Worm (Caenorhabditis elegans) whole organism, L1 larva: ENCODE results near the gene txt-18.

Source experiments
- C04F5.9 ChIP-seq: sonication (generic microtip); optimal IDR thresholded peaks from 2 replicates; lab custom pipeline; 2016; ENCODE audit warnings: missing genetic modification characterization, missing compliant biosample characterization
- aha-1 ChIP-seq: fragments of 150-350 bp; optimal IDR thresholded peaks from 2 replicates; lab custom pipeline; 2014; ENCODE audit warnings: missing biosample characterization, missing genetic modification characterization
- alr-1 ChIP-seq: fragments of 200-800 bp; sonication (Bioruptor generic); optimal IDR thresholded peaks from 2 replicates; lab custom pipeline; 2018; ENCODE audit warnings: borderline replicate concordance, mild to moderate bottlenecking, missing genetic modification characterization, missing compliant biosample characterization
- aly-2 ChIP-seq: fragments of 150-350 bp; optimal IDR thresholded peaks from 2 replicates; lab custom pipeline; 2014; ENCODE audit warnings: missing biosample characterization, missing genetic modification characterization
- ama-1 ChIP-seq: fragments of 150-350 bp; optimal IDR thresholded peaks from 2 replicates; lab custom pipeline; 2014
- blmp-1 ChIP-seq: fragments of 150-350 bp; optimal IDR thresholded peaks from 2 replicates; lab custom pipeline; 2014; ENCODE audit warnings: missing biosample characterization, missing genetic modification characterization
- ces-1 ChIP-seq: fragments of 150-350 bp; optimal IDR thresholded peaks from 2 replicates; lab custom pipeline; 2014; ENCODE audit warnings: missing biosample characterization, missing genetic modification reagents, missing genetic modification characterization
- dpl-1 ChIP-seq, 3 experiments: fragments of 150-350 bp in 2 of 3; sonication (generic microtip) in 1 of 3; optimal IDR thresholded peaks; 2 replicates each; lab custom pipeline; 2014 to 2017; ENCODE audit warnings: missing biosample characterization in 3 of 3, missing genetic modification characterization in 3 of 3, missing genetic modification reagents in 3 of 3
- efl-1 ChIP-seq, 4 experiments: fragments of 150-350 bp; optimal IDR thresholded peaks in 3 of 4; peaks in 1 of 4; 1 replicate in 1 of 4; 2 replicates in 3 of 4; lab custom pipeline; 2014; ENCODE audit warnings: missing biosample characterization in 2 of 4, missing genetic modification characterization in 2 of 4, missing genetic modification reagents in 2 of 4
- efl-3 ChIP-seq: fragments of 200-800 bp; sonication (Bioruptor generic); optimal IDR thresholded peaks from 2 replicates; lab custom pipeline; 2018; ENCODE audit warnings: mild to moderate bottlenecking, missing genetic modification characterization, missing compliant biosample characterization
- egl-13 ChIP-seq: sonication (generic microtip); optimal IDR thresholded peaks from 2 replicates; lab custom pipeline; 2016; ENCODE audit warnings: missing genotype, missing genetic modification reagents, missing genetic modification characterization, missing compliant biosample characterization
- egl-27 ChIP-seq, 2 experiments: fragments of 150-350 bp in 1 of 2; sonication (generic microtip); optimal IDR thresholded peaks; 3 replicates each; lab custom pipeline; 2017 to 2018; ENCODE audit warnings: missing biosample characterization in 2 of 2, missing genetic modification characterization in 2 of 2, missing genetic modification reagents in 2 of 2
- elt-2 ChIP-seq: sonication (generic microtip); optimal IDR thresholded peaks from 2 replicates; lab custom pipeline; 2016; ENCODE audit warnings: missing genetic modification characterization, mild to moderate bottlenecking, inconsistent platforms, missing compliant biosample characterization, missing genetic modification reagents
- fkh-10 ChIP-seq: sonication (generic microtip); optimal IDR thresholded peaks from 2 replicates; lab custom pipeline; 2017; ENCODE audit warnings: missing biosample characterization, missing genetic modification reagents, missing genetic modification characterization
- fkh-4 ChIP-seq: sonication (generic microtip); optimal IDR thresholded peaks from 2 replicates; lab custom pipeline; 2016; ENCODE audit warnings: missing compliant biosample characterization, missing genetic modification characterization, borderline replicate concordance
- fkh-8 ChIP-seq: sonication (generic microtip); optimal IDR thresholded peaks from 2 replicates; lab custom pipeline; 2016; ENCODE audit warnings: mild to moderate bottlenecking, missing genetic modification characterization, missing compliant biosample characterization
- fos-1 ChIP-seq: fragments of 150-350 bp; optimal IDR thresholded peaks from 2 replicates; lab custom pipeline; 2014; ENCODE audit warnings: missing biosample characterization, missing genetic modification characterization
- hpl-2 ChIP-seq: fragments of 150-350 bp; optimal IDR thresholded peaks from 2 replicates; lab custom pipeline; 2014; ENCODE audit warnings: missing biosample characterization, missing genetic modification reagents, missing genetic modification characterization
- lin-13 ChIP-seq: fragments of 150-350 bp; optimal IDR thresholded peaks from 2 replicates; lab custom pipeline; 2014; ENCODE audit warnings: missing biosample characterization, missing genetic modification reagents, missing genetic modification characterization
- lin-14 ChIP-seq: fragments of 200-800 bp; sonication (Bioruptor generic); optimal IDR thresholded peaks from 2 replicates; lab custom pipeline; 2018; ENCODE audit warnings: mild to moderate bottlenecking, missing genetic modification characterization, moderate library complexity, missing compliant biosample characterization
- lin-39 ChIP-seq: fragments of 150-350 bp; optimal IDR thresholded peaks from 2 replicates; lab custom pipeline; 2014; ENCODE audit warnings: missing biosample characterization, missing genetic modification reagents, missing genetic modification characterization
- lir-3 ChIP-seq: sonication (generic microtip); optimal IDR thresholded peaks from 2 replicates; lab custom pipeline; 2016; ENCODE audit warnings: mild to moderate bottlenecking, missing genetic modification characterization, moderate library complexity, missing compliant biosample characterization; ENCODE audit not compliant: poor library complexity
- mef-2 ChIP-seq: fragments of 150-350 bp; optimal IDR thresholded peaks from 2 replicates; lab custom pipeline; 2014; ENCODE audit warnings: missing biosample characterization, missing genetic modification characterization
- mep-1 ChIP-seq: fragments of 150-350 bp; optimal IDR thresholded peaks from 2 replicates; lab custom pipeline; 2014; ENCODE audit warnings: missing biosample characterization, missing genetic modification characterization
- nhr-12 ChIP-seq: sonication (generic microtip); optimal IDR thresholded peaks from 2 replicates; lab custom pipeline; 2017; ENCODE audit warnings: missing biosample characterization, missing genetic modification characterization
- nhr-19 ChIP-seq: fragments of 200-800 bp; sonication (Bioruptor generic); conservative IDR thresholded peaks from 2 replicates; pipeline ENCODE4 v1.3.6; 2022; ENCODE audit warnings: missing genetic modification characterization, missing compliant biosample characterization
- nhr-237 ChIP-seq: fragments of 150-350 bp; optimal IDR thresholded peaks from 2 replicates; lab custom pipeline; 2014; ENCODE audit warnings: missing biosample characterization, missing genetic modification characterization
- nhr-28 ChIP-seq: fragments of 150-350 bp; optimal IDR thresholded peaks from 2 replicates; lab custom pipeline; 2014; ENCODE audit warnings: missing biosample characterization, missing genetic modification characterization
- nhr-47 ChIP-seq: sonication (generic microtip); optimal IDR thresholded peaks from 2 replicates; lab custom pipeline; 2016; ENCODE audit warnings: mild to moderate bottlenecking, missing genetic modification characterization, moderate library complexity, missing compliant biosample characterization
- nhr-71 ChIP-seq: sonication (generic microtip); optimal IDR thresholded peaks from 2 replicates; lab custom pipeline; 2016; ENCODE audit warnings: mild to moderate bottlenecking, missing genetic modification characterization, moderate library complexity, missing compliant biosample characterization
- nhr-77 ChIP-seq: fragments of 150-350 bp; optimal IDR thresholded peaks from 2 replicates; lab custom pipeline; 2014; ENCODE audit warnings: missing biosample characterization, missing genetic modification characterization
- nhr-84 ChIP-seq: sonication (generic microtip); optimal IDR thresholded peaks from 2 replicates; lab custom pipeline; 2017; ENCODE audit warnings: missing biosample characterization, missing genetic modification characterization
- nhr-85 ChIP-seq: sonication (generic microtip); peaks from one replicate; lab custom pipeline; 2016; ENCODE audit warnings: missing genetic modification characterization, inconsistent platforms, missing compliant biosample characterization
- pag-3 ChIP-seq: sonication (generic microtip); optimal IDR thresholded peaks from 2 replicates; lab custom pipeline; 2017; ENCODE audit warnings: missing genetic modification characterization, mild to moderate bottlenecking, missing compliant biosample characterization, antibody characterized with exemption, borderline replicate concordance; ENCODE audit not compliant: insufficient read depth
- pqm-1 ChIP-seq: sonication (generic microtip); optimal IDR thresholded peaks from 3 replicates; lab custom pipeline; 2017; ENCODE audit warnings: missing biosample characterization, missing genetic modification characterization
- skn-1 ChIP-seq: fragments of 150-350 bp; optimal IDR thresholded peaks from 2 replicates; lab custom pipeline; 2014; ENCODE audit warnings: missing biosample characterization, missing genetic modification characterization
- snpc-4 ChIP-seq: fragments of 150-350 bp; optimal IDR thresholded peaks from 2 replicates; lab custom pipeline; 2014; ENCODE audit warnings: missing biosample characterization, missing genetic modification characterization
- snu-23 ChIP-seq: sonication (generic microtip); optimal IDR thresholded peaks from 2 replicates; lab custom pipeline; 2016; ENCODE audit warnings: missing genetic modification characterization, missing compliant biosample characterization
- tbx-2 ChIP-seq: sonication (generic microtip); optimal IDR thresholded peaks from 2 replicates; lab custom pipeline; 2016; ENCODE audit warnings: missing genetic modification characterization, missing compliant biosample characterization
- tlp-1 ChIP-seq: fragments of 150-350 bp; optimal IDR thresholded peaks from 2 replicates; lab custom pipeline; 2014; ENCODE audit warnings: missing biosample characterization, missing genetic modification characterization
- unc-30 ChIP-seq: sonication (generic microtip); optimal IDR thresholded peaks from 2 replicates; lab custom pipeline; 2017; ENCODE audit warnings: missing biosample characterization, missing genetic modification characterization
- unc-62 ChIP-seq: fragments of 150-350 bp; optimal IDR thresholded peaks from 2 replicates; lab custom pipeline; 2014; ENCODE audit warnings: missing biosample characterization, missing genetic modification reagents, missing genetic modification characterization
- xbp-1 ChIP-seq: sonication (generic microtip); optimal IDR thresholded peaks from 2 replicates; lab custom pipeline; 2016; ENCODE audit warnings: missing genetic modification characterization, missing compliant biosample characterization
- ztf-4 ChIP-seq: fragments of 150-350 bp; optimal IDR thresholded peaks from 2 replicates; lab custom pipeline; 2014; ENCODE audit warnings: missing biosample characterization, missing genetic modification characterization

txt-18 gene

DNA sequence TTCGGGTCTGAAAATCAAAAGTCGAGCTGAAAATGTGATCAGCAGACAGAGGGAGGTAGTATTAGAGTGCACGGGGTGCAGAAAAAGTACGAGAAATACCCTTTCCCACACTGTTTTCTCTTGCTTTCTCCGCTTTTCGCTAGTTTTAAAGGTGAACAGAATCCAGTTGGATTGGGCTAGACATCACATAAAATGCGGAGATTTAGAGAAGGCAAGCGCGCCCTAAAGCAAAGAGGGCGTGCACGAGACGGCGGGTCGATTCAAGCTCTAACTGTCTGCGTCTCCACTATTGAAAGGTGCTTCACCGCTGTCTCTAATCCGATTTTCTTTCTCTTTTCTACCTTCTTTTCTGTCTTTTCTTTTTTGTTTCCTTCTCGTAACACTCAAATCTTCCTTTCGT lies 26.2 kb downstream of the txt-18 start (continued):
- TF ChIP-seq ces-1 (GFP tag; lab: Kevin White, UChicago) (no peak), lir-3 (tag; lab: Kevin White, UChicago) (peak; percentile 47), egl-27 (tag; optimal IDR thresholded peaks at IDR 0.05; lab: Kevin White, UChicago) (peak in 1 of 2 experiments; percentile 6), skn-1 (tag; lab: Kevin White, UChicago) (peak; percentile 85), nhr-84 (no peak), aly-2 (peak; percentile 12), pqm-1 (tag; lab: Kevin White, UChicago) (no peak), mef-2 (tag; lab: Kevin White, UChicago) (no peak), lin-39 (tag; lab: Kevin White, UChicago) (no peak), nhr-19 (GFP tag; lab: Robert Waterston, UW) (peak; percentile 84), pag-3 (no peak), blmp-1 (tag; lab: Kevin White, UChicago) (peak; percentile 97), fos-1 (tag; lab: Kevin White, UChicago) (no peak), aha-1 (no peak), hpl-2 (GFP tag; lab: Kevin White, UChicago) (peak; percentile 20), efl-3 (GFP tag; lab: Kevin White, UChicago) (no peak), fkh-4 (peak; percentile 21), efl-1 (optimal IDR thresholded peaks at IDR 0.05; lab: Kevin White, UChicago) (peak; percentile 84 to 90), efl-1 (GFP tag; optimal IDR thresholded peaks at IDR 0.05 in 1 of 2; lab: Kevin White, UChicago) (peak; percentile 71 to 97), C04F5.9 (tag; lab: Kevin White, UChicago) (no peak), elt-2 (tag; lab: Kevin White, UChicago) (peak; percentile 56), tbx-2 (tag; lab: Kevin White, UChicago) (peak; percentile 87), egl-13 (peak; percentile 62), unc-62 (GFP tag; lab: Kevin White, UChicago) (no peak), dpl-1 (GFP tag; optimal IDR thresholded peaks at IDR 0.05; lab: Kevin White, UChicago) (peak; percentile 67 to 79 (median 78)), nhr-28 (tag; lab: Kevin White, UChicago) (no peak), nhr-12 (tag; lab: Kevin White, UChicago) (no peak), lin-14 (GFP tag; lab: Kevin White, UChicago) (peak; percentile 96), alr-1 (tag; lab: Kevin White, UChicago) (no peak), fkh-8 (tag; lab: Kevin White, UChicago) (peak; percentile 88), nhr-77 (tag; lab: Kevin White, UChicago) (peak; percentile 73), unc-30 (no peak), snpc-4 (tag; lab: Kevin White, UChicago) (peak; percentile 50), nhr-47 (peak; percentile 88), ztf-4 (tag; lab: Kevin White, UChicago) (peak; percentile 72), nhr-71 (tag; lab: Kevin White, UChicago) (peak; percentile 92)

DNA sequence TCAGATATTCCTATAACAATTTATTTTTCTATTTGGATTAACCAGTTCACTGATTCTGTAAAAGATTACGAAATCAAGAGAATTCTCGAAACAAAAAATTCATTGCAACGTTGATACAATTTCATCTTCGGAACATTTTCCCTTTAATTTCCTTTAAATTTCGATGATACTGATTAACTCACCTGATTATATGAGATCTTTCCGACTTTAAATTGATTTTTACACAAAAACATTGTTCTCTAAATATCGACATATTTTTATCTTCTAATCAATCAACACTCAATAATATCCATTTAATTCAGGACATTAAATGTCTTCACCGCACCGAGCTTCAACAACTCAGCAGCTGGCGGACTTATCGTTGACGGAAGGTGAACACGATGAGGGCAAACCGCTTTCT lies 27.1 kb downstream of the txt-18 start, which contains the start of gene lin-23:
Gene lin-23, plus strand, starts transcription at position 301 of the 400 bp plus-strand sequence.
- TF ChIP-seq lin-13 (GFP tag; lab: Kevin White, UChicago) (no peak), pag-3 (no peak), mef-2 (tag; lab: Kevin White, UChicago) (no peak), ama-1 (lab: Kevin White, UChicago) (no peak), nhr-237 (tag; lab: Kevin White, UChicago) (no peak), lin-14 (GFP tag; lab: Kevin White, UChicago) (no peak), snu-23 (GFP tag; lab: Kevin White, UChicago) (no peak), tlp-1 (tag; lab: Kevin White, UChicago) (no peak), ces-1 (GFP tag; lab: Kevin White, UChicago) (no peak), nhr-84 (no peak), mep-1 (no peak), xbp-1 (tag; lab: Kevin White, UChicago) (no peak), fkh-10 (GFP tag; lab: Kevin White, UChicago) (no peak), skn-1 (tag; lab: Kevin White, UChicago) (no peak), elt-2 (tag; lab: Kevin White, UChicago) (no peak), C04F5.9 (tag; lab: Kevin White, UChicago) (no peak), lir-3 (tag; lab: Kevin White, UChicago) (no peak), nhr-85 (tag; lab: Kevin White, UChicago) (no peak), alr-1 (tag; lab: Kevin White, UChicago) (no peak), unc-30 (no peak)
